Worm (Caenorhabditis elegans): ENCODE measurements around the gene ugt-43.
A peak's percentile ranks its signal among the peaks of the same experiment; 100 is the strongest.

The ugt-43 gene

ce11 chrIV:10463987-10464638 lies at the start of gene ugt-43:
Gene ugt-43 (plus strand): TSS chrIV:10464588.
- TF ChIP-seq mab-5 (tag; optimal IDR thresholded peaks at IDR 0.05) (no peak), elt-1 (tag; optimal IDR thresholded peaks at IDR 0.05) (no peak), unc-39 (tag; optimal IDR thresholded peaks at IDR 0.05) (no peak), blmp-1 (tag; optimal IDR thresholded peaks at IDR 0.05; ENCODE audit: insufficient read depth) (no peak), nhr-12 (tag; optimal IDR thresholded peaks at IDR 0.05) (no peak), R02D3.7 (tag; optimal IDR thresholded peaks at IDR 0.05) (no peak), ztf-11 (tag; optimal IDR thresholded peaks at IDR 0.05) (no peak), nhr-11 (tag; optimal IDR thresholded peaks at IDR 0.05) (no peak)

- TF ChIP-seq sem-4 (tag; optimal IDR thresholded peaks at IDR 0.05) (no peak), mdl-1 (tag; optimal IDR thresholded peaks at IDR 0.05) (no peak), crh-2 (tag; optimal IDR thresholded peaks at IDR 0.05) (no peak), unc-55 (GFP tag; optimal IDR thresholded peaks at IDR 0.05) (no peak), fos-1 (tag; optimal IDR thresholded peaks at IDR 0.05) (no peak), nhr-25 (tag; optimal IDR thresholded peaks at IDR 0.05) (no peak), skn-1 (tag; optimal IDR thresholded peaks at IDR 0.05) (no peak), lsy-2 (tag; optimal IDR thresholded peaks at IDR 0.05) (no peak), gmeb-1 (tag; optimal IDR thresholded peaks at IDR 0.05) (no peak), nhr-21 (tag; optimal IDR thresholded peaks at IDR 0.05) (no peak), mab-5 (tag; optimal IDR thresholded peaks at IDR 0.05) (no peak)
These were observed 46.6 kb upstream of the ugt-43 start, which contains the start of gene F13B12.6 for ce11 chrIV:10417781-10418180. Gene F13B12.6 (minus strand): TSS chrIV:10417881.

DNA sequence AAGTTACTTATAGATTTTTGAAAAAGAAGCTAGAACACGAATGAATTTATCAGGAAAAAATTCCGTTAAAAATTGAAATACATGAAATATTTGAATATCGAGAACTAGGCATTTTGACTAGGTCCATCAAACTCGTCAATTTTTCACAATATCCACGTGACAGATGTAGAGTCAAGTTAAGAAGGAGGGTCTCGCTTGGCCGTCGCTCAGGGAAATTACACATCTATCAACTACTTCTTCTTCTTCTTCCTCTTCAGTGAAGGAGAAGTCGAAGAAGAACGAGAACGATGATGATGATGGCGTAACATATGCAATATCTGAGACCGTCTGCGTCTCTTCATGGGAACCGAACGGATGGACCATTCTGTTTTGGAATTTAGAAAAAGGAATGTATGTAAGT lies 44.5 kb upstream of the ugt-43 start:
- peak; percentile 44 for TF ChIP-seq C34F6.9 (tag; optimal IDR thresholded peaks at IDR 0.05)
- TF ChIP-seq ztf-11 (tag; optimal IDR thresholded peaks at IDR 0.05) = no peak
- TF ChIP-seq nhr-25 (tag; optimal IDR thresholded peaks at IDR 0.05) = peak; percentile 32
- TF ChIP-seq unc-55 (GFP tag; optimal IDR thresholded peaks at IDR 0.05) = peak; percentile 24
- peak; percentile 1 for TF ChIP-seq Y55F3AM.14 (GFP tag; optimal IDR thresholded peaks at IDR 0.05)
- no peak for TF ChIP-seq lin-13 (GFP tag; optimal IDR thresholded peaks at IDR 0.05)
- peak; percentile 12 for TF ChIP-seq mab-5 (tag; optimal IDR thresholded peaks at IDR 0.05)
- TF ChIP-seq nhr-129 (tag; optimal IDR thresholded peaks at IDR 0.05) = peak; percentile 18

ce11 chrIV:10420440-10420839 lies 43.9 kb upstream of the ugt-43 start:
- peak; percentile 71 for TF ChIP-seq fos-1 (tag; optimal IDR thresholded peaks at IDR 0.05)
- TF ChIP-seq peb-1 (tag; optimal IDR thresholded peaks at IDR 0.05) = no peak
- no peak for TF ChIP-seq nhr-11 (tag; optimal IDR thresholded peaks at IDR 0.05)
- no peak for TF ChIP-seq nhr-10 (tag; optimal IDR thresholded peaks at IDR 0.05)
- TF ChIP-seq nhr-25 (tag; optimal IDR thresholded peaks at IDR 0.05) = no peak
- no peak for TF ChIP-seq crh-2 (tag; optimal IDR thresholded peaks at IDR 0.05)
- TF ChIP-seq elt-1 (tag; optimal IDR thresholded peaks at IDR 0.05) = no peak
- TF ChIP-seq unc-62 (GFP tag; optimal IDR thresholded peaks at IDR 0.05) = no peak

- peak; percentile 18 for TF ChIP-seq nhr-129 (tag; optimal IDR thresholded peaks at IDR 0.05)
- peak; percentile 41 for TF ChIP-seq blmp-1 (tag; optimal IDR thresholded peaks at IDR 0.05; ENCODE audit: insufficient read depth)
- TF ChIP-seq nhr-12 (tag; optimal IDR thresholded peaks at IDR 0.05) = no peak
These were observed 43.1 kb upstream of the ugt-43 start for ce11 chrIV:10421256-10421655.

ce11 chrIV:10422230-10422629 lies 42.2 kb upstream of the ugt-43 start:
- TF ChIP-seq elt-1 (tag; optimal IDR thresholded peaks at IDR 0.05) (no peak), F13H6.1 (tag; optimal IDR thresholded peaks at IDR 0.05) (peak; percentile 38)

DNA sequence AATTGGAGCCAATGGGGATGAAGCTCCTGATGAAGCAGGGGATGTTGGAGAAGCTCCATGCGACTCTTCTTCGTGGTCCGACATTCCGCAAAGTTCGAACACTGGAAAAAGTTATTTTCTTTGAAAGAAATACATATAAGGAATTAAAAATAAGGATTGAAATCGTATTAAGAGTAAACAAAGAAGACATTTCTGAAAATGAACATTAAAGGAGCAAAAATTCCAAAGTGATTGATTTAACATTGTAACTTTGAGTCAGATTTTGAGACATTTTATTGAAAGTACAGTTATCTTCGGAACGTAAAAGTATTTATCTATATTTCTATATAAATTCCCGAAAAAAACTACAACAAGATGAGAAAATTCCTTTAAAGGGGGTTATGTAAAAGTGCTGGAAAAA lies 39.9 kb upstream of the ugt-43 start, which contains the start of gene F13B12.1:
TSS of gene F13B12.1 (minus strand) at position 101 of the 400 bp plus-strand sequence.
- TF ChIP-seq gmeb-1 (tag; optimal IDR thresholded peaks at IDR 0.05) = no peak
- TF ChIP-seq lin-39 (tag; optimal IDR thresholded peaks at IDR 0.05) = no peak
- TF ChIP-seq R02D3.7 (tag; optimal IDR thresholded peaks at IDR 0.05) = no peak
- TF ChIP-seq Y55F3AM.14 (GFP tag; optimal IDR thresholded peaks at IDR 0.05) = no peak
- TF ChIP-seq sma-9 (GFP tag; optimal IDR thresholded peaks at IDR 0.05) = no peak
- no peak for TF ChIP-seq sma-9 (tag; optimal IDR thresholded peaks at IDR 0.05)

Data from whole organism, L2 larva.